Worm (Caenorhabditis elegans) whole organism, late embryonic: Measurements from ENCODE around the gene C17C3.6.
"Not testable (repeated sequence)": the region's sequence is repeated elsewhere in the genome, so short reads cannot be mapped to it uniquely, and the experiment has no call there.

Experiments
- ama-1 ChIP-seq: fragments of 150-350 bp; optimal IDR thresholded peaks from 2 replicates; lab custom pipeline; 2014
- ceh-18 ChIP-seq: sonication (generic microtip); optimal IDR thresholded peaks from 2 replicates; lab custom pipeline; 2016; ENCODE audit warnings: missing genetic modification characterization, missing compliant biosample characterization
- ceh-30 ChIP-seq: fragments of 150-350 bp; optimal IDR thresholded peaks from 2 replicates; lab custom pipeline; 2014; ENCODE audit warnings: missing biosample characterization, missing genetic modification characterization
- eyg-1 ChIP-seq: sonication (generic microtip); optimal IDR thresholded peaks from 2 replicates; lab custom pipeline; 2016; ENCODE audit warnings: missing genotype, missing genetic modification characterization, missing compliant biosample characterization
- nhr-11 ChIP-seq: fragments of 150-350 bp; optimal IDR thresholded peaks from 2 replicates; lab custom pipeline; 2014; ENCODE audit warnings: missing biosample characterization, missing genetic modification characterization
- pha-4 ChIP-seq: fragments of 150-350 bp; optimal IDR thresholded peaks from 2 replicates; lab custom pipeline; 2018; ENCODE audit warnings: missing biosample characterization, missing genetic modification reagents, missing genetic modification characterization
- sox-4 ChIP-seq: sonication (generic microtip); optimal IDR thresholded peaks from 2 replicates; lab custom pipeline; 2017; ENCODE audit warnings: mild to moderate bottlenecking, missing genetic modification characterization, inconsistent platforms, missing compliant biosample characterization
- zip-5 ChIP-seq: sonication (generic microtip); optimal IDR thresholded peaks from 2 replicates; lab custom pipeline; 2016; ENCODE audit warnings: missing genetic modification characterization, missing compliant biosample characterization

DNA sequence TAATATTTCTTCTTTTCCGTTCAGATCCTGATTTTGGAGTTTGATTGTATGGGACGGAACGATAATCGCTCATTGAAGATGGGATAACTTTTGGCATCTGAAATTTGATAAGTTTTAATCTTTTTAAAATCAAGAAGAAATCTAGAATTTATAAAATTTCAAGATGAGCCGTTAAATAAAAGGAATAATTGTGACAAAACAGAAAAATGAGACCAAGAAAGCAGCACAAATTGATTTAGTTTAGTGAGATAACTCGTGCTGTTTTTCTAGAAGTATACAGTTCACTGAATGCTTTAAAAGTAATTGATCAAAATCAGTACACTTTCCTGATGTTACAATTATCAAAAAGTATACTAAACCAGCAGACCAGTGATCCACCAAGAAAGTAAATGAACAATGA is 9.7 kb upstream of the C17C3.6 start, which contains the start of gene hlh-27:
- not testable (repeated sequence) for TF ChIP-seq ceh-30 (tag; lab: Kevin White, UChicago); nhr-11 (tag; lab: Kevin White, UChicago); ama-1 (lab: Kevin White, UChicago); zip-5 (tag; lab: Kevin White, UChicago); eyg-1 (tag; lab: Kevin White, UChicago); pha-4 (tag; lab: Kevin White, UChicago); ceh-18 (tag; lab: Kevin White, UChicago); sox-4 (tag; lab: Kevin White, UChicago)
